Fruit fly (Drosophila melanogaster) whole organism, embryonic: ENCODE results near the gene ND-39.

Source experiments
- Adf1 ChIP-seq: fragments of 200-800 bp; sonication (Bioruptor generic); IDR thresholded peaks from 2 replicates; pipeline ENCODE4 v1.3.6; 2022; ENCODE audit warnings: missing biosample characterization, missing genetic modification characterization
- CG1024 ChIP-seq: fragments of 200-800 bp; sonication (Bioruptor generic); IDR thresholded peaks from 2 replicates; pipeline ENCODE4 v1.3.6; 2022; ENCODE audit warnings: missing biosample characterization, missing genetic modification characterization
- CG12155 ChIP-seq: fragments of 200-800 bp; sonication (Bioruptor generic); optimal IDR thresholded peaks from 3 replicates; lab custom pipeline; 2016; ENCODE audit warnings: missing biosample characterization, missing genetic modification characterization
- CG13287 ChIP-seq: fragments of 200-800 bp; sonication (Bioruptor generic); IDR thresholded peaks from 2 replicates; pipeline ENCODE4 v1.3.6; 2022; ENCODE audit warnings: missing biosample characterization, missing genetic modification characterization; ENCODE audit not compliant: partially characterized antibody
- CG13296 ChIP-seq: fragments of 200-800 bp; sonication (Bioruptor generic); optimal IDR thresholded peaks from 3 replicates; lab custom pipeline; 2018; ENCODE audit warnings: missing biosample characterization, mild to moderate bottlenecking, missing genetic modification characterization
- CG14965 ChIP-seq: fragments of 200-800 bp; sonication (Bioruptor generic); optimal IDR thresholded peaks from 2 replicates; lab custom pipeline; 2016; ENCODE audit warnings: missing biosample characterization, missing genetic modification characterization, borderline replicate concordance
- CG15269 ChIP-seq: fragments of 200-800 bp; sonication (Bioruptor generic); optimal IDR thresholded peaks from 2 replicates; lab custom pipeline; 2018; ENCODE audit warnings: missing biosample characterization, mild to moderate bottlenecking, missing genetic modification characterization, moderate library complexity
- CG15479 ChIP-seq: fragments of 200-800 bp; sonication (Bioruptor generic); optimal IDR thresholded peaks from 3 replicates; lab custom pipeline; 2019; ENCODE audit warnings: missing biosample characterization, mild to moderate bottlenecking, missing genetic modification characterization, moderate library complexity
- CG15696 ChIP-seq: fragments of 200-800 bp; sonication (Bioruptor generic); optimal IDR thresholded peaks from 2 replicates; lab custom pipeline; 2019; ENCODE audit warnings: missing biosample characterization, mild to moderate bottlenecking, missing genetic modification characterization, moderate library complexity
- CG17328 ChIP-seq: fragments of 200-800 bp; sonication (Bioruptor generic); IDR thresholded peaks from 2 replicates; pipeline ENCODE4 v1.3.6; 2022; ENCODE audit warnings: missing biosample characterization, missing genetic modification characterization
- CG2199 ChIP-seq: fragments of 200-800 bp; sonication (Bioruptor generic); IDR thresholded peaks from 3 replicates; pipeline ENCODE4 v1.3.6; 2022; ENCODE audit warnings: missing biosample characterization, missing genetic modification characterization
- CG31388 ChIP-seq: fragments of 200-800 bp; sonication (Bioruptor generic); optimal IDR thresholded peaks from 2 replicates; lab custom pipeline; 2016; ENCODE audit warnings: missing biosample characterization, missing genetic modification characterization
- CG33557 ChIP-seq: fragments of 200-800 bp; sonication (Bioruptor generic); optimal IDR thresholded peaks from 2 replicates; lab custom pipeline; 2019; ENCODE audit warnings: missing biosample characterization, mild to moderate bottlenecking, missing genetic modification characterization, moderate library complexity
- CG4424 ChIP-seq: fragments of 200-800 bp; sonication (Bioruptor generic); optimal IDR thresholded peaks from 3 replicates; lab custom pipeline; 2016; ENCODE audit warnings: missing biosample characterization, missing genetic modification characterization
- CG4820 ChIP-seq: fragments of 200-800 bp; sonication (Bioruptor generic); optimal IDR thresholded peaks from 3 replicates; lab custom pipeline; 2016; ENCODE audit warnings: missing biosample characterization, missing genetic modification characterization
- CG7786 ChIP-seq: fragments of 200-800 bp; sonication (Bioruptor generic); optimal IDR thresholded peaks from 2 replicates; lab custom pipeline; 2016; ENCODE audit warnings: missing biosample characterization, missing genetic modification characterization
- CG8290 ChIP-seq, 3 experiments: fragments of 200-800 bp; sonication (Bioruptor generic); optimal IDR thresholded peaks; 2 replicates each; lab custom pipeline; 2016 to 2019; ENCODE audit warnings: missing biosample characterization in 3 of 3, missing genetic modification characterization in 3 of 3, mild to moderate bottlenecking in 2 of 3, moderate library complexity in 1 of 3
- D19B ChIP-seq: fragments of 200-800 bp; sonication (Bioruptor generic); optimal IDR thresholded peaks from 2 replicates; lab custom pipeline; 2017; ENCODE audit warnings: missing biosample characterization, mild to moderate bottlenecking, missing genetic modification characterization
- Dfd ChIP-seq, 2 experiments: fragments of >200 bp; optimal IDR thresholded peaks; 2 replicates each; lab custom pipeline; 2017; ENCODE audit warnings: missing biosample characterization in 2 of 2, missing genetic modification characterization in 2 of 2
- Ets65A ChIP-seq: fragments of 200-800 bp; sonication (Bioruptor generic); peaks from one replicate; lab custom pipeline; 2016; ENCODE audit warnings: missing biosample characterization, missing genetic modification characterization
- Fer2 ChIP-seq: fragments of 200-800 bp; sonication (Bioruptor generic); optimal IDR thresholded peaks from 2 replicates; lab custom pipeline; 2018; ENCODE audit warnings: missing biosample characterization, mild to moderate bottlenecking, missing genetic modification characterization, moderate library complexity
- Kr ChIP-seq: fragments of 200-800 bp; sonication (Bioruptor generic); optimal IDR thresholded peaks from 2 replicates; lab custom pipeline; 2017; ENCODE audit warnings: missing biosample characterization, mild to moderate bottlenecking, missing genetic modification characterization
- Max ChIP-seq: fragments of 200-800 bp; sonication (Bioruptor generic); optimal IDR thresholded peaks from 2 replicates; lab custom pipeline; 2016; ENCODE audit warnings: missing biosample characterization, mild to moderate bottlenecking, missing genetic modification characterization
- Mrtf ChIP-seq: fragments of 200-800 bp; sonication (Bioruptor generic); IDR thresholded peaks from 3 replicates; pipeline ENCODE4 v1.3.6; 2022; ENCODE audit warnings: missing biosample characterization, missing genetic modification characterization
- Oaz ChIP-seq: fragments of 200-800 bp; sonication (Bioruptor generic); IDR thresholded peaks from 2 replicates; pipeline ENCODE4 v1.3.6; 2022; ENCODE audit warnings: missing biosample characterization, missing genetic modification characterization
- Pdp1 ChIP-seq, 2 experiments: fragments of 200-800 bp; sonication (Bioruptor generic); optimal IDR thresholded peaks; 3 replicates each; lab custom pipeline; 2016; ENCODE audit warnings: missing biosample characterization in 2 of 2, missing genetic modification characterization in 2 of 2, mild to moderate bottlenecking in 1 of 2, moderate library complexity in 1 of 2
- Xbp1 ChIP-seq: fragments of 200-800 bp; sonication (Bioruptor generic); optimal IDR thresholded peaks from 3 replicates; lab custom pipeline; 2016; ENCODE audit warnings: missing biosample characterization, mild to moderate bottlenecking, missing genetic modification characterization
- YL-1 ChIP-seq: fragments of 200-800 bp; sonication (Bioruptor generic); optimal IDR thresholded peaks from 3 replicates; lab custom pipeline; 2017; ENCODE audit warnings: missing biosample characterization, mild to moderate bottlenecking, missing genetic modification characterization
- ab ChIP-seq: fragments of 200-800 bp; sonication (Bioruptor generic); optimal IDR thresholded peaks from 2 replicates; lab custom pipeline; 2016; ENCODE audit warnings: missing biosample characterization, missing genetic modification characterization
- abd-A ChIP-seq: fragments of 200-800 bp; sonication (Bioruptor generic); optimal IDR thresholded peaks from 3 replicates; lab custom pipeline; 2019; ENCODE audit warnings: missing biosample characterization, mild to moderate bottlenecking, missing genetic modification characterization, moderate library complexity
- az2 ChIP-seq: fragments of 200-800 bp; sonication (Bioruptor generic); optimal IDR thresholded peaks from 3 replicates; lab custom pipeline; 2016; ENCODE audit warnings: missing biosample characterization, missing genetic modification characterization
- bigmax ChIP-seq: fragments of 200-800 bp; sonication (Bioruptor generic); optimal IDR thresholded peaks from 2 replicates; lab custom pipeline; 2018; ENCODE audit warnings: missing biosample characterization, mild to moderate bottlenecking, missing genetic modification characterization
- corto ChIP-seq: fragments of 200-800 bp; sonication (Bioruptor generic); optimal IDR thresholded peaks from 2 replicates; lab custom pipeline; 2016; ENCODE audit warnings: missing biosample characterization, mild to moderate bottlenecking, missing genetic modification characterization, moderate library complexity
- disco-r ChIP-seq: fragments of 200-800 bp; sonication (Bioruptor generic); optimal IDR thresholded peaks from 2 replicates; lab custom pipeline; 2016; ENCODE audit warnings: missing biosample characterization, missing genetic modification characterization
- dpn ChIP-seq, 2 experiments: fragments of 200-800 bp; sonication (Bioruptor generic); optimal IDR thresholded peaks; 3 replicates each; lab custom pipeline; 2016; ENCODE audit warnings: missing biosample characterization in 2 of 2, missing genetic modification characterization in 2 of 2
- dysf ChIP-seq: fragments of 200-800 bp; sonication (Bioruptor generic); IDR thresholded peaks from 3 replicates; pipeline ENCODE4 v1.3.6; 2022; ENCODE audit warnings: missing biosample characterization, missing genetic modification characterization
- emc ChIP-seq: fragments of 200-800 bp; sonication (Bioruptor generic); optimal IDR thresholded peaks from 2 replicates; lab custom pipeline; 2016; ENCODE audit warnings: missing biosample characterization, missing genetic modification characterization
- eyg ChIP-seq: fragments of 200-800 bp; sonication (Bioruptor generic); optimal IDR thresholded peaks from 3 replicates; lab custom pipeline; 2016; ENCODE audit warnings: missing biosample characterization, missing genetic modification characterization
- ftz-f1 ChIP-seq: fragments of 200-800 bp; sonication (Bioruptor generic); optimal IDR thresholded peaks from 2 replicates; lab custom pipeline; 2016; ENCODE audit warnings: missing biosample characterization, missing genetic modification characterization
- gsb-n ChIP-seq: fragments of 200-800 bp; sonication (Bioruptor generic); optimal IDR thresholded peaks from 3 replicates; lab custom pipeline; 2018; ENCODE audit warnings: missing biosample characterization, mild to moderate bottlenecking, missing genetic modification characterization
- her ChIP-seq: fragments of 200-800 bp; sonication (Bioruptor generic); optimal IDR thresholded peaks from 2 replicates; lab custom pipeline; 2016; ENCODE audit warnings: missing biosample characterization, missing genetic modification characterization
- hkb ChIP-seq, 2 experiments: fragments of 200-800 bp in 1 of 2; fragments of >200 bp in 1 of 2; sonication (Bioruptor generic) in 1 of 2; IDR thresholded peaks in 1 of 2; optimal IDR thresholded peaks in 1 of 2; 2 replicates each; pipeline versions ENCODE4 v1.3.6 to Lab custom; 2017 to 2022; ENCODE audit warnings: missing biosample characterization in 1 of 2, missing genetic modification characterization in 1 of 2
- otp ChIP-seq: fragments of 200-800 bp; sonication (Bioruptor generic); IDR thresholded peaks from 3 replicates; pipeline ENCODE4, ENCODE4 v1.3.6; 2022; ENCODE audit warnings: missing biosample characterization, missing genetic modification characterization
- pnt ChIP-seq: fragments of 200-800 bp; sonication (Bioruptor generic); optimal IDR thresholded peaks from 3 replicates; lab custom pipeline; 2016; ENCODE audit warnings: missing biosample characterization, missing genetic modification characterization
- pros ChIP-seq: fragments of 200-800 bp; sonication (Bioruptor generic); optimal IDR thresholded peaks from 3 replicates; lab custom pipeline; 2019; ENCODE audit warnings: missing biosample characterization, mild to moderate bottlenecking, missing genetic modification characterization, moderate library complexity
- ranshi ChIP-seq: fragments of 200-800 bp; sonication (Bioruptor generic); IDR thresholded peaks from 2 replicates; pipeline ENCODE4 v1.3.6; 2022; ENCODE audit warnings: missing biosample characterization, missing genetic modification characterization
- tll ChIP-seq, 2 experiments: fragments of 200-800 bp in 1 of 2; fragments of >200 bp in 1 of 2; sonication (Bioruptor generic) in 1 of 2; optimal IDR thresholded peaks; 2 replicates each; lab custom pipeline; 2017 to 2019; ENCODE audit warnings: missing biosample characterization in 2 of 2, missing genetic modification characterization in 2 of 2, mild to moderate bottlenecking in 1 of 2, moderate library complexity in 1 of 2
- tna ChIP-seq: fragments of 200-800 bp; sonication (Bioruptor generic); IDR thresholded peaks from 2 replicates; pipeline ENCODE4 v1.3.6; 2022; ENCODE audit warnings: missing biosample characterization, missing genetic modification characterization; ENCODE audit not compliant: partially characterized antibody
- twi ChIP-seq: fragments of 200-800 bp; optimal IDR thresholded peaks from 2 replicates; lab custom pipeline; 2019; ENCODE audit warnings: missing biosample characterization, mild to moderate bottlenecking, missing genetic modification characterization, moderate library complexity
- vvl ChIP-seq: fragments of 200-800 bp; sonication (Bioruptor generic); IDR thresholded peaks from 2 replicates; pipeline ENCODE4 v1.3.6; 2022; ENCODE audit warnings: missing biosample characterization, missing genetic modification characterization

Gene ND-39

DNA sequence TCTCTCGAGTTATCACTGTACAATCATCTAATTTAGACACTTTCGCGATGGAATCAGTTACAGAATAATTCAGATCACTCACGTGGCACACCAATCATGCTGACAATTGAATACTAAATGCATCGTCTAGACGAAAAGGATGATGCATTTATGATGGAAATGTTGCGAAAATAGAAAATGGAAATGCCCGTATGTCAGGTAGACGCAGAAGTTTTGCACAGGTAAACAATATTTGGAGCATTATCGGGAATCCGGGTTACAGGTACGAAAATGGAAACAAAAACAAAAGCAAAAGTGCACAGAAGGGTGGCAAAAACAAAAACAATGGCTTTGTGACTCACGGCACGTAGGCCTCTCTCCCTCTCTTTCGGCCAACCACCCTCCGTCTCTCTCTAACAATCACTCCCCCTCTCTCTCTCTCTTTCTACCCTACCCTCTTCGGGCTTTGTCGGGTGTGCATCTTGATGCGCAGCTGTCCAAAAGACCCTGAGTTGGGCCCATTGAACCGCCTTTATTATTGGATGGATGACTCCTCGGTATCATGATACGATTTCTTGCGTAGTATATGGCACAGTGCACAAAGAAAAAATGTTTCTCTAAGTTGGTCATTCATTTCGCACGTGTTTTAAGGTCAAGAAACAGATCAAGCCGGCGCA lies 25.4 kb downstream of the ND-39 start (continued):
- TF ChIP-seq abd-A (tag; lab: Kevin White, UChicago): peak; percentile 23
- no peak for TF ChIP-seq twi (tag; lab: Kevin White, UChicago)
- no peak for TF ChIP-seq Fer2 (tag; lab: Kevin White, UChicago)
- TF ChIP-seq gsb-n: no peak
- TF ChIP-seq Dfd (GFP tag; optimal IDR thresholded peaks at IDR 0.05; lab: Kevin White, UChicago): no peak
- TF ChIP-seq pnt (GFP tag; lab: Kevin White, UChicago): no peak
- TF ChIP-seq emc (GFP tag; lab: Kevin White, UChicago): no peak
- peak; percentile 96 for TF ChIP-seq CG15479 (GFP tag; lab: Kevin White, UChicago)
- no peak for TF ChIP-seq CG8290 (GFP tag; optimal IDR thresholded peaks at IDR 0.05; lab: Kevin White, UChicago)
- peak; percentile 3 to 39 for TF ChIP-seq CG8290 (tag; optimal IDR thresholded peaks at IDR 0.05; lab: Kevin White, UChicago)
- TF ChIP-seq CG31388 (GFP tag; lab: Kevin White, UChicago): no peak
- no peak for TF ChIP-seq az2 (GFP tag; lab: Kevin White, UChicago)
- no peak for TF ChIP-seq Ets65A (GFP tag; lab: Kevin White, UChicago)
- no peak for TF ChIP-seq CG7786
- no peak for TF ChIP-seq CG4424
- no peak for TF ChIP-seq disco-r (GFP tag; lab: Kevin White, UChicago)
- no peak for TF ChIP-seq CG12155 (GFP tag; lab: Kevin White, UChicago)
- no peak for TF ChIP-seq tna (GFP tag; lab: Robert Waterston, UW)
- TF ChIP-seq Xbp1: no peak
- no peak for TF ChIP-seq dysf
- TF ChIP-seq CG4820: no peak
- no peak for TF ChIP-seq bigmax (GFP tag; lab: Kevin White, UChicago)
- TF ChIP-seq CG13287: no peak
- no peak for TF ChIP-seq otp (GFP tag; lab: Robert Waterston, UW)
- no peak for TF ChIP-seq vvl (GFP tag; lab: Robert Waterston, UW)
- TF ChIP-seq Adf1: no peak
- no peak for TF ChIP-seq CG1024 (GFP tag; lab: Robert Waterston, UW)
- no peak for TF ChIP-seq CG14965 (GFP tag; lab: Kevin White, UChicago)
- no peak for TF ChIP-seq Max (GFP tag; lab: Kevin White, UChicago)
- TF ChIP-seq Kr (GFP tag; lab: Kevin White, UChicago): peak; percentile 58
- no peak for TF ChIP-seq eyg (GFP tag; lab: Kevin White, UChicago)
- TF ChIP-seq tll (GFP tag; optimal IDR thresholded peaks at IDR 0.05; lab: Kevin White, UChicago): peak in 1 of 2 experiments; percentile 99
- TF ChIP-seq Mrtf (GFP tag; lab: Robert Waterston, UW): no peak
- no peak for TF ChIP-seq ranshi (GFP tag; lab: Robert Waterston, UW)
- TF ChIP-seq YL-1 (GFP tag; lab: Kevin White, UChicago): no peak
- peak; percentile 94 for TF ChIP-seq pros (GFP tag; lab: Kevin White, UChicago)
- no peak for TF ChIP-seq CG15696 (tag; lab: Kevin White, UChicago)
- no peak for TF ChIP-seq CG13296
- no peak for TF ChIP-seq ab (GFP tag; lab: Kevin White, UChicago)
- TF ChIP-seq Oaz (GFP tag; lab: Robert Waterston, UW): no peak
- TF ChIP-seq CG15269 (tag; lab: Kevin White, UChicago): no peak
- no peak for TF ChIP-seq hkb (optimal IDR thresholded peaks at IDR 0.05; lab: Kevin White, UChicago)
- peak; percentile 33; the same call in 1 of the 2 replicates for TF ChIP-seq hkb (GFP tag; IDR thresholded peaks at IDR 0.05; lab: Robert Waterston, UW)
- no peak for TF ChIP-seq corto
- TF ChIP-seq her (GFP tag; lab: Kevin White, UChicago): no peak
- no peak for TF ChIP-seq D19B (GFP tag; lab: Kevin White, UChicago)
- peak; percentile 86 for TF ChIP-seq CG2199
- no peak for TF ChIP-seq ftz-f1 (GFP tag; lab: Kevin White, UChicago)
- TF ChIP-seq CG33557 (GFP tag; lab: Kevin White, UChicago): no peak
- TF ChIP-seq CG17328 (GFP tag; lab: Robert Waterston, UW): no peak
- TF ChIP-seq dpn (GFP tag; optimal IDR thresholded peaks at IDR 0.05; lab: Kevin White, UChicago): no peak
- no peak for TF ChIP-seq Pdp1 (GFP tag; optimal IDR thresholded peaks at IDR 0.05; lab: Kevin White, UChicago)
